Worm (Caenorhabditis elegans): ENCODE data around the gene Y116F11B.7.

Y116F11B.7 gene

DNA sequence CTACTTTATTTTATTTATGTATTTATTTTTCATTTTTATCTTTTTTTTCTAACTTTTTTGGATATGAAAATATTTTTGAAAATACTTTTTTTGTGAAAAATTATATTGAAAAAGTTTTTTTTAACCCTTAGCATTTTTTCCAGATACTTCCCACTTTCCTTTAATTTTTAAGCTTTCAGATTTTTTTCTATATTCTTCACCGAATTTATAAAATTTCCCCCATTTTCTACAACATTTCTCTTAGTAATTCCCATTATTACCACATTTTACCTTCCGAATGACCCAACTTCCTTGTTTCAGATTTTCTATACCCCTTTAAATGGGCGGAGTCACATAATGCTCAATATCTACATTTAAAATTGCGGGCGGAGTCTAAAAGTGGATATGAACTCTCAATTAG, 33.3 kb upstream of the Y116F11B.7 start, which contains the start of gene daf-28 (continued):
- no peak for TF ChIP-seq dve-1 (tag; optimal IDR thresholded peaks at IDR 0.05; ENCODE audit: insufficient read depth)
- TF ChIP-seq snpc-1.2 (GFP tag; IDR thresholded peaks at IDR 0.05), result no peak
- no peak for TF ChIP-seq cey-2 (tag; optimal IDR thresholded peaks at IDR 0.05; ENCODE audit: borderline replicate concordance, insufficient read depth)
- no peak for TF ChIP-seq ceh-20 (GFP tag; IDR thresholded peaks at IDR 0.05)
- TF ChIP-seq jun-1 (tag; optimal IDR thresholded peaks at IDR 0.05), result no peak

DNA sequence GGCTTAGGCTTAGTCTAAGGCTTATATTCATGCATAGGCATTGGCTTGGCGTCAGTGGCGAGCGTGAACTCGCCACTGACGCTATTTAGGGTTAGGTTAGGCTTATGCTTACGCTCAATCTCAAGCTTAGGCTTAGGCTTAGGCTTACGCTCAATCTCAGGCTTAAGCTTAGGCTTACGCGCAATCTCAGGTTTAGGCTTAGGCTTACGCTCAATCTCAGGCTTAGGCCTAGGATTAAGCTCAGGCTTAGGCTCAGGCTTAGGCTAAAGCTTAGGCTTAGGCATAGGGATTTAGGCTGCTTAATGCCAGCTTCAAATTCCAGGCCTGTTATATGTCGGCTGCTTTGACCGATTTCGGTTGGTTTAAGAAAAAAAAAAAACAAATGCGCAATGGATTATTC, 27.9 kb upstream of the Y116F11B.7 start:
- TF ChIP-seq aly-2 (tag; optimal IDR thresholded peaks at IDR 0.05), result no peak
- TF ChIP-seq lir-3 (tag; optimal IDR thresholded peaks at IDR 0.05), result no peak
- peak; percentile 56 for TF ChIP-seq aha-1 (tag)

DNA sequence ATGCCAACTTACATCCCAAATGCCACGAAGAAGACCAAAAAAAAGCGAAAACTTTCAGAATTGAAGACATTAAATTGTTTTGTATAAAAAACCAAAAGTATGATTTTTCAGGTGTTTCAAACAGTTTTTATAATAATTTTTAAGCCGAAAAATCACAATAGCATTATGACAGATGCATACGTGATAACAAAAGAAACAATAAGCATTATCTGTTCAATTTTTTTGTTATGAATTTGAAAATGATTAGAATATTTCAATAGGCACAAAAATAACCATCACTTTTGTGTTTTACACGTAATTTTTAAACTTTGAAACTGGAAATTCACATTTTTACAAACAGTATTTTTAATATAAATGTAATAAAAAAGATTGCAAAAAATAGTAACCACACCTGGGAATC, 26.0 kb upstream of the Y116F11B.7 start, which contains the start of gene Y116F11B.17:
Y116F11B.17 (minus strand) TSS at position 101 of the 400 bp plus-strand sequence.
- TF ChIP-seq ZK337.2 (GFP tag; IDR thresholded peaks at IDR 0.05), result no peak
- no peak for TF ChIP-seq pha-4 (GFP tag; IDR thresholded peaks at IDR 0.05)
- no peak for TF ChIP-seq pha-4 (tag; optimal IDR thresholded peaks at IDR 0.05)
- TF ChIP-seq F37D6.2 (tag; optimal IDR thresholded peaks at IDR 0.05), result no peak
- TF ChIP-seq ztf-7 (tag; optimal IDR thresholded peaks at IDR 0.05), result no peak
- TF ChIP-seq lin-1 (GFP tag; IDR thresholded peaks at IDR 0.05), result no peak
- TF ChIP-seq spr-3 (GFP tag; optimal IDR thresholded peaks at IDR 0.05), result no peak

DNA sequence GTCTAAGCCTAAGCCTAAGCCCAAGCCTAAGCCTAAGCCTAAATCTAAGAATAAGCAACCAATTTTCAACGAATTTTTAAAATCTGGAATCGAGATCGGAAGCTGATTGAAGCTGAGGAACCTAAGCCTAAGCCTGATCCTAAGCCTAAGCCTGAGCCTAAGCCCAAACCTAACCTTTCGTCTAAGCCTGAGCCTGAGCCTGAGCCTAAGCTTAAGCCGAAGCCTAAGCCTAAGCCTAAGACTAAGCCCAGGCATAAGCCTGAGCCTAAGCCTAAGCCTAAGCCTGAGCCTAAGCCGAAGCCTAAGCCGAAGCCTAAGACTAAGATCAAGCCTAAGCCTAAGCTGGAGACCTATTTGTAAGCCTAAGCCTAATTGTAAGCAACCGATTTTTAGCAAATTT, 20.6 kb upstream of the Y116F11B.7 start:
- TF ChIP-seq arid-1 (GFP tag; conservative IDR thresholded peaks at IDR 0.05) (no peak), pha-4 (GFP tag; IDR thresholded peaks at IDR 0.05) (no peak), pha-4 (tag; optimal IDR thresholded peaks at IDR 0.05) (no peak), hif-1 (tag; optimal IDR thresholded peaks at IDR 0.05) (no peak), aha-1 (tag) (no peak), D1046.2 (GFP tag; IDR thresholded peaks at IDR 0.05) (no peak), nhr-102 (tag; optimal IDR thresholded peaks at IDR 0.05) (no peak), ama-1 (optimal IDR thresholded peaks at IDR 0.05) (no peak), set-16 (GFP tag; IDR thresholded peaks at IDR 0.05) (no peak)

DNA sequence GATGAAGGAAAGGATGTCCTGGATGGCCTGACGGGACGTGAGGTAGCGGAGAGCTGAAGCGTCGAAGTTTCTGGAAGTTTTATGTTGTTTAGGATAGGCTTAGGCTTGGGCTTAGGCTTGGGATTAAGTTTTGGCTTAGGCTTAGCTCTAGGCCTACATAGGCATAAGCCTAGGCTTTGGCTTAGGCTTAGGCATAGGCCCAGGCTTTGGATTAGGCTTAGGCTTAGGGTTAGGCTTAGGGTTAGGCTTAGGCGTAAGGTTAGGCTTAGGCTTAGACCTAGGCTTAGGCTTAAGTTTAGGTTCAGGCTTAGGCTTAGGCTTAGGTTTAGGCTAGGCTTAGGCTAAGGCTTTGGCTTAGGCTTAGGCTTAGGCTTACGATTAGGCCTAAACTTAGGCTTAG, 18.9 kb upstream of the Y116F11B.7 start:
- TF ChIP-seq madf-9 (GFP tag; conservative IDR thresholded peaks at IDR 0.05) (no peak), aha-1 (tag) (peak; percentile 66)

DNA sequence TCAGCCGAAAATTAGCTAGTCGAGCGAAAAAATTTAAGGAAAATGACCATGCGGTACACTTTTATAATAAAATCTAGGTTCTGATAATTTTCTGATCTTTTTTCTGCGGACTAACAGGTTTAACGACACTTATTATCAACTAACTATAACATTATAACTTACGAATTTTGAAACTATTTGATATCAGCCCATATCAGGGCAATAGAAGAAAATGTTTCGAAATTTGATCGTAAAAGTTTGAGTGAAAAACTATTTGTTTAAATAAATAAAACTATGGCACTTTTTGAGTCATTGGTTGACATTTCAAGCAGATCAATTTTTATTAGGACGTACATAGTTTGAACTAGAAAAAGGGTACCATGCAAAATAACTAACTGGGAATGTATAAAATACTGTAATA, 17.3 kb upstream of the Y116F11B.7 start, which contains the start of gene pcp-4:
pcp-4 (minus strand) TSS at position 197 of the 400 bp plus-strand sequence.
- TF ChIP-seq lin-13 (GFP tag; optimal IDR thresholded peaks at IDR 0.05) (no peak), pqm-1 (tag; optimal IDR thresholded peaks at IDR 0.05) (peak; percentile 57), ZK546.5 (tag; optimal IDR thresholded peaks at IDR 0.05) (no peak), php-3 (GFP tag; IDR thresholded peaks at IDR 0.05) (peak; percentile 83; the same call in 1 of the 2 replicates), dmd-6 (GFP tag; IDR thresholded peaks at IDR 0.05) (peak; percentile 12; the same call in 1 of the 2 replicates)

DNA sequence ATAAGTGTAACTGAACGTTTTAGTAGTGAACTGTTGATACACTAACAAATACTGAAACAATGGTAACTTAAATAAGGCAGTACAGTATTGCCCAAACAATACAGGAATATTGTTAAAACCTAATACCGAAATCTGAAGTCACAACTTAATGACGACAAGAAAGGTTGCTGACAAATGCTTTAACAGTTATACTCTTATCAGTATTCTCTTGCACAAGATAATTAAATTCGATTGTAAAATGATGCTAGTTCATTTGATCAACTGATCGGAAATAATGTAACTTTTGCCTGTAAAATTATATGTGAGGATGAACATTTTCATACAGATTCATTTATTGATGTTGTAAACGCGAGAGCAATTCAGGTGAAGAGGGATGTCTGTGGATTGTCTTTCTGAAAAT, 16.5 kb upstream of the Y116F11B.7 start:
- TF ChIP-seq pqm-1 (tag; optimal IDR thresholded peaks at IDR 0.05) (peak; percentile 58), Y75B8A.6 (GFP tag; IDR thresholded peaks at IDR 0.05) (no peak), unc-62 (GFP tag; optimal IDR thresholded peaks at IDR 0.05 in 1 of 2) (peak in 1 of 2 experiments; percentile 71), unc-62 (tag; optimal IDR thresholded peaks at IDR 0.05) (no peak)

All from whole organism, L4 larva.